Fruit fly (Drosophila melanogaster) whole organism, pupa: Measurements from ENCODE around the gene CG31913.

ENCODE experiments used
- CG4496 ChIP-seq: fragments of 200-800 bp; sonication (Bioruptor generic); IDR thresholded peaks from 3 replicates; pipeline ENCODE4 v1.3.6; 2022; ENCODE audit warnings: missing biosample characterization, missing genetic modification characterization
- CG8301 ChIP-seq: fragments of 200-800 bp; sonication (Bioruptor generic); optimal IDR thresholded peaks from 2 replicates; lab custom pipeline; 2018; ENCODE audit warnings: missing biosample characterization, mild to moderate bottlenecking, missing genetic modification characterization
- Ets98B ChIP-seq: fragments of 200-800 bp; sonication (Bioruptor generic); IDR thresholded peaks from 2 replicates; pipeline ENCODE4 v1.3.6; 2022; ENCODE audit warnings: missing biosample characterization, missing genetic modification characterization
- Pif1A ChIP-seq: fragments of 200-800 bp; sonication (Bioruptor generic); optimal IDR thresholded peaks from 3 replicates; lab custom pipeline; 2016; ENCODE audit warnings: missing biosample characterization, missing genetic modification characterization
- Snoo ChIP-seq: fragments of 200-800 bp; sonication (Bioruptor generic); optimal IDR thresholded peaks from 3 replicates; lab custom pipeline; 2017; ENCODE audit warnings: missing biosample characterization, mild to moderate bottlenecking, missing genetic modification characterization, inconsistent platforms
- rn ChIP-seq: fragments of 200-800 bp; sonication (Bioruptor generic); IDR thresholded peaks from 2 replicates; pipeline ENCODE4 v1.3.6; 2022; ENCODE audit warnings: missing biosample characterization, missing genetic modification characterization

- TF ChIP-seq Snoo (tag; lab: Kevin White, UChicago) (no peak), CG4496 (GFP tag; lab: Robert Waterston, UW) (no peak), rn (GFP tag; lab: Robert Waterston, UW) (no peak), Pif1A (GFP tag; lab: Kevin White, UChicago) (no peak), Ets98B (GFP tag; lab: Robert Waterston, UW) (no peak), CG8301 (no peak)
Observed at dm6 chr2L:5772262-5772661, 11.6 kb upstream of the CG31913 start.
